In the genomic region with DNA sequence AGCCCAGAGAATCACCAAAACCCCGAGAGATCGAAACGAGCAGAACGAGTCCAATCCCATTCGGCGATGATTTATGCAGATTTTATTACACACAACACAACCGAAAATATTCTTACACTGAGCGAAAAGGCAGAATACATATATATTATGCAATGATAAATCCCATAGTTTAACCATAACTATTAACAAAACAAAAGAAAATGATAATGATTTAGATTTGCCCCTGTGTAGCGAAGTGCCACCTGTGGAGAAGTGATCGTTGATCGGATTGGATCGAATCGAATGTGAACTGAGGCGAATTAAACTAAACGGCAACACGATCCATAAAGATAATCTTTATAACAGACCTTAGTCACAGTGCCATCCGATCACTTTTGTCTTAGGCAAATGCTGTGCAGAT, we compare ENCODE assay signal across 2 fruit fly cellular contexts.
A peak's percentile ranks its signal among the peaks of the same experiment; 100 is the strongest.
TF ChIP-seq lines count a peak whose summit lies in the region.

No protein-coding gene starts in this region.

- no peak for TF ChIP-seq CTCF in whole organism, embryonic (GFP tag; optimal IDR thresholded peaks at IDR 0.05; lab: Kevin White, UChicago)

TF ChIP-seq in whole organism, embryonic, 481 proteins besides CTCF, POLR2A, EP300 and RAD21:
- TF ChIP-seq Hr51 (GFP tag; optimal IDR thresholded peaks at IDR 0.05; lab: Kevin White, UChicago) (no peak), grn (GFP tag; optimal IDR thresholded peaks at IDR 0.05; lab: Kevin White, UChicago) (peak; percentile 24), sens (GFP tag; lab: Kevin White, UChicago) (peak; percentile 56), gsb-n (tag; optimal IDR thresholded peaks at IDR 0.05; lab: Kevin White, UChicago) (peak; percentile 47), abd-A (tag; optimal IDR thresholded peaks at IDR 0.05; lab: Kevin White, UChicago) (peak; percentile 49), Doc3 (GFP tag; IDR thresholded peaks at IDR 0.05; lab: Robert Waterston, UW; ENCODE audit: partially characterized antibody) (no peak), salm (tag; optimal IDR thresholded peaks at IDR 0.05; lab: Kevin White, UChicago) (no peak), vvl (GFP tag; IDR thresholded peaks at IDR 0.05; lab: Robert Waterston, UW) (no peak), Rfx (GFP tag; IDR thresholded peaks at IDR 0.05; lab: Robert Waterston, UW) (peak; percentile 24; the same call in 1 of the 2 replicates), gem (tag; optimal IDR thresholded peaks at IDR 0.05; lab: Kevin White, UChicago) (no peak), CG15269 (tag; optimal IDR thresholded peaks at IDR 0.05; lab: Kevin White, UChicago) (peak; percentile 63), CG6689 (GFP tag; IDR thresholded peaks at IDR 0.05; lab: Robert Waterston, UW) (no peak), CG7357 (GFP tag; IDR thresholded peaks at IDR 0.05; lab: Robert Waterston, UW) (no peak), Asciz (GFP tag; optimal IDR thresholded peaks at IDR 0.05; lab: Kevin White, UChicago) (no peak), kay (GFP tag; optimal IDR thresholded peaks at IDR 0.05; lab: Kevin White, UChicago) (no peak), Nf-YB (GFP tag; optimal IDR thresholded peaks at IDR 0.05; lab: Kevin White, UChicago) (peak; percentile 10), CG2889 (GFP tag; IDR thresholded peaks at IDR 0.05; lab: Robert Waterston, UW) (no peak), h (optimal IDR thresholded peaks at IDR 0.05; lab: Kevin White, UChicago) (no peak), CG13894 (tag; optimal IDR thresholded peaks at IDR 0.05; lab: Kevin White, UChicago) (peak; percentile 20)

TF ChIP-seq in whole organism, prepupa, 60 proteins besides CTCF, POLR2A, EP300 and RAD21:
- TF ChIP-seq svp (GFP tag; lab: Kevin White, UChicago) (peak; percentile 60), Eip78C (GFP tag; lab: Kevin White, UChicago) (peak; percentile 18), Hr4 (GFP tag; optimal IDR thresholded peaks at IDR 0.05; lab: Kevin White, UChicago) (no peak), CG11294 (GFP tag; IDR thresholded peaks at IDR 0.05; lab: Robert Waterston, UW) (no peak)
TF ChIP-seq in whole organism, prepupa: peak in this region for 2.
